Fruit fly (Drosophila melanogaster): ENCODE measurements around the gene SPE.

Gene SPE

DNA sequence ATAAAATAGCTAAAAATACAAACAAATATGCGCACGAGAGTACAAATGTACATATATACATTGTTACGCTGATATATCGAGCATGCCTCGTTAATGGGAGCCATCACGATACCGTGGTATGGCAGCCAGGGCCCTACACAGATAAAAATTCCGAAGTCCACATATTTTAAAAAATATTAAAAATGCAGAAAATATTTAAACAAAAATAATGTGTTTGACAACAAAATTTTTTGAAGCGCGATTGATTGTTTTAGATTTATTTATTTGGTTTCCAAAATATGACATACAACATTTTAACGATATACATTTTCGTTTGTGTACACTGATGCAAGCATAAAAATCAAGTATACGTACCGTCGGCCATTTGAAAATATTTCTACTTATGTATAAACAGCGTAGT is 40.7 kb downstream of the SPE start (continued):
- TF ChIP-seq cas (GFP tag; IDR thresholded peaks at IDR 0.05), result peak; percentile 77
- peak; percentile 84 for TF ChIP-seq caup (GFP tag; optimal IDR thresholded peaks at IDR 0.05; ENCODE audit: severe bottlenecking)
- TF ChIP-seq CG16815 (GFP tag; optimal IDR thresholded peaks at IDR 0.05), result peak; percentile 66
- TF ChIP-seq tll (GFP tag; optimal IDR thresholded peaks at IDR 0.05), result no peak
- no peak for TF ChIP-seq CG10431 (GFP tag; optimal IDR thresholded peaks at IDR 0.05)
- peak; percentile 85 for TF ChIP-seq mam (GFP tag; optimal IDR thresholded peaks at IDR 0.05)
- peak; percentile 60 for TF ChIP-seq CG11247 (GFP tag; IDR thresholded peaks at IDR 0.05)
- TF ChIP-seq CG1602 (GFP tag; optimal IDR thresholded peaks at IDR 0.05), result peak; percentile 59
- TF ChIP-seq dmrt11E (tag; optimal IDR thresholded peaks at IDR 0.05), result peak; percentile 5
- no peak for TF ChIP-seq hth (optimal IDR thresholded peaks at IDR 0.05)
- peak; percentile 53 for TF ChIP-seq crc (GFP tag; optimal IDR thresholded peaks at IDR 0.05)
- TF ChIP-seq Hr51 (GFP tag; optimal IDR thresholded peaks at IDR 0.05), result peak; percentile 45 to 86
- no peak for TF ChIP-seq Scr (GFP tag; IDR thresholded peaks at IDR 0.05; ENCODE audit: partially characterized antibody)
- TF ChIP-seq CG30431 (GFP tag; optimal IDR thresholded peaks at IDR 0.05), result peak; percentile 29
- TF ChIP-seq BtbVII (GFP tag; optimal IDR thresholded peaks at IDR 0.05), result peak; percentile 83
- no peak for TF ChIP-seq CG34224 (GFP tag; IDR thresholded peaks at IDR 0.05; ENCODE audit: partially characterized antibody)
- peak; percentile 78 for TF ChIP-seq CG31224 (GFP tag; IDR thresholded peaks at IDR 0.05)
- peak; percentile 65 to 73 for TF ChIP-seq dpn (GFP tag; optimal IDR thresholded peaks at IDR 0.05)
- no peak for TF ChIP-seq Doc3 (GFP tag; IDR thresholded peaks at IDR 0.05; ENCODE audit: partially characterized antibody)
- peak; percentile 1 for TF ChIP-seq CG9876 (GFP tag; optimal IDR thresholded peaks at IDR 0.05)
- TF ChIP-seq CG2120 (GFP tag; optimal IDR thresholded peaks at IDR 0.05), result peak; percentile 95
- TF ChIP-seq dati (GFP tag; IDR thresholded peaks at IDR 0.05), result no peak
- TF ChIP-seq CG4404 (GFP tag; IDR thresholded peaks at IDR 0.05), result peak; percentile 57
- no peak for TF ChIP-seq ro (GFP tag; IDR thresholded peaks at IDR 0.05)
- TF ChIP-seq Dll (GFP tag; IDR thresholded peaks at IDR 0.05; ENCODE audit: partially characterized antibody), result no peak
- peak; percentile 85 for TF ChIP-seq CG17359 (tag; optimal IDR thresholded peaks at IDR 0.05)
- peak; percentile 64 for TF ChIP-seq CG4424 (GFP tag; optimal IDR thresholded peaks at IDR 0.05)
- peak; percentile 80 for TF ChIP-seq seq (GFP tag; IDR thresholded peaks at IDR 0.05)
- TF ChIP-seq CG6272 (GFP tag; IDR thresholded peaks at IDR 0.05), result peak; percentile 43; the same call in 1 of the 2 replicates
- TF ChIP-seq lmd (GFP tag; IDR thresholded peaks at IDR 0.05), result peak; percentile 79
- TF ChIP-seq Antp (GFP tag; optimal IDR thresholded peaks at IDR 0.05), result peak; percentile 49
- TF ChIP-seq CG3065 (GFP tag; optimal IDR thresholded peaks at IDR 0.05), result peak; percentile 13
- TF ChIP-seq Dbx (GFP tag; IDR thresholded peaks at IDR 0.05), result peak; percentile 92
- peak; percentile 82 for TF ChIP-seq CG12769 (tag; optimal IDR thresholded peaks at IDR 0.05)
- peak; percentile 35 for TF ChIP-seq Nf-YC (tag; optimal IDR thresholded peaks at IDR 0.05)
- TF ChIP-seq CG6765 (GFP tag; optimal IDR thresholded peaks at IDR 0.05), result peak; percentile 79
- no peak for TF ChIP-seq Dfd (GFP tag; optimal IDR thresholded peaks at IDR 0.05)
- peak; percentile 49 for TF ChIP-seq pnt (GFP tag; optimal IDR thresholded peaks at IDR 0.05)
- peak; percentile 69 for TF ChIP-seq CG9817 (tag; optimal IDR thresholded peaks at IDR 0.05)
- TF ChIP-seq fu2 (GFP tag; optimal IDR thresholded peaks at IDR 0.05), result peak; percentile 65
- peak; percentile 12 for TF ChIP-seq mirr (GFP tag; optimal IDR thresholded peaks at IDR 0.05)
- TF ChIP-seq NC2α (GFP tag; optimal IDR thresholded peaks at IDR 0.05), result no peak
- peak in 1 of 2 experiments; percentile 11 for TF ChIP-seq eve (GFP tag; optimal IDR thresholded peaks at IDR 0.05)
- TF ChIP-seq CG11696 (GFP tag; IDR thresholded peaks at IDR 0.05), result peak; percentile 59
- TF ChIP-seq Sox100B (GFP tag; optimal IDR thresholded peaks at IDR 0.05), result peak; percentile 62
- no peak for TF ChIP-seq Doc2 (GFP tag; IDR thresholded peaks at IDR 0.05)
- TF ChIP-seq phol (tag; optimal IDR thresholded peaks at IDR 0.05), result peak; percentile 69
- 0 out of 2 replicates have a peak, but pooled peaks have one; percentile 64 for TF ChIP-seq CG16779 (GFP tag; IDR thresholded peaks at IDR 0.05)
- peak; percentile 88 for TF ChIP-seq Drgx (GFP tag; IDR thresholded peaks at IDR 0.05)
- peak; percentile 67 for TF ChIP-seq CG17328 (GFP tag; IDR thresholded peaks at IDR 0.05)
- TF ChIP-seq hkb (optimal IDR thresholded peaks at IDR 0.05), result no peak
- peak; percentile 89 for TF ChIP-seq hkb (GFP tag; IDR thresholded peaks at IDR 0.05)
